Worm (Caenorhabditis elegans): ENCODE measurements around the gene str-113.
"Not testable (repeated sequence)": the region's sequence is repeated elsewhere in the genome, so short reads cannot be mapped to it uniquely, and the experiment has no call there.

- TF ChIP-seq nhr-25, nhr-11, ZK546.5, nhr-12, zag-1 (tag; optimal IDR thresholded peaks at IDR 0.05): not testable (repeated sequence)
Observed at ce11 chrV:3707560-3707959, 40.8 kb upstream of the str-113 start.
